Comparison of ENCODE assay signal across 1 fruit fly cellular context in the genomic region with DNA sequence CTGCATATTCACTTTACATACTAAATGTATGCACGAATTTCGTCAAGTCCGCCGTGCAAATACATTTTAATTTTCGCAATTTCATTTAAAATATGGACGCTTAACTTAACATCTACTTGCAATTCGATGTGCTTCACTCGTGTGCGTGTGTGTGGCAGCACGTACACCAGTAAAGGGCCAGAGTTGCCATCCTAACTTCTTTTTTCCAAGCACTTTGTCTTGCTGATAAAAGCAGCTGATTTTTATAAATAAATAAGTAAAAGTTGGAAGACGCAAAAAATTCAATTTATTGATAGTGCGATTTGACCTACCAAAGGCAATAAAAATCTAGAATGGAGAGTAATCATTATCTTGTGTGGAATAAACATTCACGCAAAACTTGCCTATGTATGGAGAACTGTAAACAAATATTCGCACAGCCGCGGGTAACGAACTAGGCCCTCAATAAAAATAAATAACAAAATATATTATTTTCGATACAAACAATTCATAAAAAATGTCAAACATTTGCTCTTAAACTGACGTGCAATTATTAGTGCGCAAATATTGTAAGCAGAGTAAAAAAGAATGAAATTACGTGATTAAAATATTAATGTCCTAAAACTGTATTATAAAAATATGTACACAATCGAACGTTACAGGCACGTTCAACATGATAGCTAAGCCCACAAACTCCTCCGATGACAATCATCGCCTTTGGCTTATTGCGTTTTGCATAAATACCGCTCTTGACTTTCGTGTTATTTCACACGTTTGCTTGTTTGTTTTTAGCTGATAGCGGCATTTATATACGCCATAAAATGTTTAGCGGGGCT.
TF ChIP-seq lines count a peak whose summit lies in the region.

No protein-coding gene starts in this region.

TF ChIP-seq in whole organism, embryonic, 481 proteins besides CTCF, POLR2A, EP300 and RAD21 (continued from another document and continues in another):
- peak; percentile 43 for TF ChIP-seq org-1 (GFP tag; optimal IDR thresholded peaks at IDR 0.05; lab: Kevin White, UChicago)
- no peak for TF ChIP-seq NK7.1 (GFP tag; optimal IDR thresholded peaks at IDR 0.05; lab: Kevin White, UChicago)
- peak; percentile 76 for TF ChIP-seq CG9727 (GFP tag; optimal IDR thresholded peaks at IDR 0.05; lab: Kevin White, UChicago)
- TF ChIP-seq CG1024 (GFP tag; IDR thresholded peaks at IDR 0.05; lab: Robert Waterston, UW), result no peak
- peak; percentile 2 for TF ChIP-seq CG12236 (GFP tag; optimal IDR thresholded peaks at IDR 0.05; lab: Kevin White, UChicago)
- TF ChIP-seq usp (GFP tag; optimal IDR thresholded peaks at IDR 0.05; lab: Kevin White, UChicago), result no peak
- TF ChIP-seq Meics (GFP tag; optimal IDR thresholded peaks at IDR 0.05; lab: Kevin White, UChicago), result peak; percentile 86
- TF ChIP-seq Stat92E (GFP tag; optimal IDR thresholded peaks at IDR 0.05; lab: Kevin White, UChicago), result no peak
- TF ChIP-seq B-H2 (GFP tag; optimal IDR thresholded peaks at IDR 0.05; lab: Kevin White, UChicago), result peak; percentile 66
- TF ChIP-seq caup (GFP tag; optimal IDR thresholded peaks at IDR 0.05; lab: Kevin White, UChicago; ENCODE audit: severe bottlenecking), result peak; percentile 78
- TF ChIP-seq Atf6 (GFP tag; IDR thresholded peaks at IDR 0.05; lab: Robert Waterston, UW), result peak; percentile 74
- TF ChIP-seq gsb (GFP tag; IDR thresholded peaks at IDR 0.05; lab: Robert Waterston, UW), result peak; percentile 61
- TF ChIP-seq CG14965 (GFP tag; optimal IDR thresholded peaks at IDR 0.05; lab: Kevin White, UChicago; ENCODE audit: borderline replicate concordance), result no peak
- TF ChIP-seq CG9932 (GFP tag; IDR thresholded peaks at IDR 0.05; lab: Robert Waterston, UW), result peak; percentile 81
- peak; percentile 58 for TF ChIP-seq CG14014 (GFP tag; IDR thresholded peaks at IDR 0.05; lab: Robert Waterston, UW)
- TF ChIP-seq CG2712 (tag; optimal IDR thresholded peaks at IDR 0.05; lab: Kevin White, UChicago), result peak; percentile 63
- TF ChIP-seq CG17568 (GFP tag; optimal IDR thresholded peaks at IDR 0.05; lab: Kevin White, UChicago), result peak; percentile 33
- TF ChIP-seq CG2120 (GFP tag; optimal IDR thresholded peaks at IDR 0.05; lab: Kevin White, UChicago), result peak; percentile 83
- no peak for TF ChIP-seq CHES-1-like (GFP tag; optimal IDR thresholded peaks at IDR 0.05; lab: Kevin White, UChicago)
- no peak for TF ChIP-seq HLH54F (GFP tag; optimal IDR thresholded peaks at IDR 0.05; lab: Kevin White, UChicago)
- TF ChIP-seq run (tag; optimal IDR thresholded peaks at IDR 0.05; lab: Kevin White, UChicago), result no peak
- TF ChIP-seq CG7556 (GFP tag; optimal IDR thresholded peaks at IDR 0.05; lab: Kevin White, UChicago), result peak; percentile 75
- 0 out of 3 replicates have a peak, but pooled peaks have one; percentile 16 for TF ChIP-seq zfh1 (GFP tag; IDR thresholded peaks at IDR 0.05; lab: Robert Waterston, UW)
- peak; percentile 40; the same call in 1 of the 2 replicates for TF ChIP-seq Rx (GFP tag; IDR thresholded peaks at IDR 0.05; lab: Robert Waterston, UW)
- TF ChIP-seq pfk (GFP tag; optimal IDR thresholded peaks at IDR 0.05; lab: Kevin White, UChicago), result no peak
- TF ChIP-seq CG10366 (GFP tag; IDR thresholded peaks at IDR 0.05; lab: Robert Waterston, UW), result peak; percentile 67
- TF ChIP-seq lbe (GFP tag; optimal IDR thresholded peaks at IDR 0.05; lab: Kevin White, UChicago), result peak; percentile 20
- peak; percentile 28 for TF ChIP-seq CG30431 (GFP tag; optimal IDR thresholded peaks at IDR 0.05; lab: Kevin White, UChicago)
- no peak for TF ChIP-seq sc (optimal IDR thresholded peaks at IDR 0.05; lab: Kevin White, UChicago)
- peak; percentile 12 for TF ChIP-seq sc (GFP tag; optimal IDR thresholded peaks at IDR 0.05; lab: Kevin White, UChicago)
- TF ChIP-seq CG17385 (GFP tag; optimal IDR thresholded peaks at IDR 0.05; lab: Kevin White, UChicago), result peak; percentile 80
- TF ChIP-seq esg (GFP tag; conservative IDR thresholded peaks at IDR 0.05; lab: Robert Waterston, UW), result peak; percentile 75
- no peak for TF ChIP-seq Hey (tag; optimal IDR thresholded peaks at IDR 0.05; lab: Kevin White, UChicago)
- TF ChIP-seq tup (GFP tag; optimal IDR thresholded peaks at IDR 0.05; lab: Kevin White, UChicago), result peak; percentile 27
- peak; percentile 86 for TF ChIP-seq so (GFP tag; IDR thresholded peaks at IDR 0.05; lab: Robert Waterston, UW)
- TF ChIP-seq CG4820 (GFP tag; optimal IDR thresholded peaks at IDR 0.05; lab: Kevin White, UChicago), result peak; percentile 33
- 0 out of 2 replicates have a peak, but pooled peaks have one; percentile 10 for TF ChIP-seq cas (GFP tag; IDR thresholded peaks at IDR 0.05; lab: Robert Waterston, UW)
- TF ChIP-seq CG1647 (GFP tag; optimal IDR thresholded peaks at IDR 0.05; lab: Kevin White, UChicago), result no peak
- peak; percentile 63 for TF ChIP-seq Hmx (GFP tag; optimal IDR thresholded peaks at IDR 0.05; lab: Kevin White, UChicago)
- 0 out of 2 replicates have a peak, but pooled peaks have one; percentile 6 for TF ChIP-seq Poxn (GFP tag; IDR thresholded peaks at IDR 0.05; lab: Robert Waterston, UW)
- no peak for TF ChIP-seq dm (GFP tag; optimal IDR thresholded peaks at IDR 0.05; lab: Kevin White, UChicago)
- peak; percentile 71 for TF ChIP-seq Aef1 (GFP tag; IDR thresholded peaks at IDR 0.05; lab: Robert Waterston, UW)
- peak; percentile 81 for TF ChIP-seq sug (tag; optimal IDR thresholded peaks at IDR 0.05; lab: Kevin White, UChicago)
- no peak for TF ChIP-seq CG3726 (GFP tag; IDR thresholded peaks at IDR 0.05; lab: Robert Waterston, UW)
- no peak for TF ChIP-seq CG31365 (tag; optimal IDR thresholded peaks at IDR 0.05; lab: Kevin White, UChicago)
- peak; percentile 65 for TF ChIP-seq ind (GFP tag; optimal IDR thresholded peaks at IDR 0.05; lab: Kevin White, UChicago)
- no peak for TF ChIP-seq CG6791 (GFP tag; IDR thresholded peaks at IDR 0.05; lab: Robert Waterston, UW; ENCODE audit: partially characterized antibody)
- TF ChIP-seq CG14860 (GFP tag; IDR thresholded peaks at IDR 0.05; lab: Robert Waterston, UW; ENCODE audit: partially characterized antibody), result no peak
- TF ChIP-seq CG6683 (GFP tag; optimal IDR thresholded peaks at IDR 0.05; lab: Kevin White, UChicago), result peak; percentile 6
- TF ChIP-seq zfh2 (GFP tag; optimal IDR thresholded peaks at IDR 0.05; lab: Kevin White, UChicago), result peak; percentile 60
- no peak for TF ChIP-seq hbn (GFP tag; IDR thresholded peaks at IDR 0.05; lab: Robert Waterston, UW; ENCODE audit: partially characterized antibody)
- peak in 1 of 2 experiments; percentile 4 for TF ChIP-seq Pdp1 (GFP tag; optimal IDR thresholded peaks at IDR 0.05; lab: Kevin White, UChicago)
- TF ChIP-seq CG32772 (GFP tag; IDR thresholded peaks at IDR 0.05; lab: Robert Waterston, UW), result peak; percentile 66
- TF ChIP-seq ap (GFP tag; IDR thresholded peaks at IDR 0.05; lab: Robert Waterston, UW), result no peak
- peak; percentile 44 for TF ChIP-seq CG1602 (GFP tag; optimal IDR thresholded peaks at IDR 0.05; lab: Kevin White, UChicago)
- TF ChIP-seq CG15269 (tag; optimal IDR thresholded peaks at IDR 0.05; lab: Kevin White, UChicago), result peak; percentile 83
- TF ChIP-seq Dll (GFP tag; IDR thresholded peaks at IDR 0.05; lab: Robert Waterston, UW; ENCODE audit: partially characterized antibody), result peak; percentile 31; the same call in 1 of the 4 replicates
- TF ChIP-seq ewg (GFP tag; optimal IDR thresholded peaks at IDR 0.05; lab: Kevin White, UChicago), result peak; percentile 25
- no peak for TF ChIP-seq sr (GFP tag; IDR thresholded peaks at IDR 0.05; lab: Robert Waterston, UW)
- TF ChIP-seq CG17912 (GFP tag; optimal IDR thresholded peaks at IDR 0.05; lab: Kevin White, UChicago), result no peak
- TF ChIP-seq CG6254 (GFP tag; optimal IDR thresholded peaks at IDR 0.05; lab: Kevin White, UChicago), result peak; percentile 50
- TF ChIP-seq trh (GFP tag; optimal IDR thresholded peaks at IDR 0.05; lab: Kevin White, UChicago), result no peak
- TF ChIP-seq CG6654 (GFP tag; optimal IDR thresholded peaks at IDR 0.05; lab: Kevin White, UChicago), result peak; percentile 5
- TF ChIP-seq danr (GFP tag; IDR thresholded peaks at IDR 0.05; lab: Robert Waterston, UW), result no peak
- no peak for TF ChIP-seq Neu2 (GFP tag; optimal IDR thresholded peaks at IDR 0.05; lab: Kevin White, UChicago; ENCODE audit: borderline replicate concordance)
- TF ChIP-seq wdn (GFP tag; IDR thresholded peaks at IDR 0.05; lab: Robert Waterston, UW), result peak; percentile 53; the same call in 1 of the 2 replicates
- peak; percentile 56 for TF ChIP-seq CG11695 (GFP tag; IDR thresholded peaks at IDR 0.05; lab: Robert Waterston, UW)
- TF ChIP-seq CG5180 (GFP tag; optimal IDR thresholded peaks at IDR 0.05; lab: Kevin White, UChicago), result peak; percentile 60
- peak; percentile 72 for TF ChIP-seq dmrt99B (tag; optimal IDR thresholded peaks at IDR 0.05; lab: Kevin White, UChicago)
- no peak for TF ChIP-seq Dip2 (GFP tag; IDR thresholded peaks at IDR 0.05; lab: Robert Waterston, UW)
- TF ChIP-seq CG10209 (GFP tag; optimal IDR thresholded peaks at IDR 0.05; lab: Kevin White, UChicago), result peak; percentile 71
- peak; percentile 37 for TF ChIP-seq Lhr (GFP tag; optimal IDR thresholded peaks at IDR 0.05; lab: Kevin White, UChicago)
- peak; percentile 78 for TF ChIP-seq CG6765 (GFP tag; optimal IDR thresholded peaks at IDR 0.05; lab: Kevin White, UChicago)
- TF ChIP-seq H2.0 (GFP tag; IDR thresholded peaks at IDR 0.05; lab: Robert Waterston, UW), result no peak
- TF ChIP-seq CG4707 (GFP tag; optimal IDR thresholded peaks at IDR 0.05; lab: Kevin White, UChicago), result peak; percentile 13
- TF ChIP-seq pum (GFP tag; optimal IDR thresholded peaks at IDR 0.05; lab: Kevin White, UChicago), result no peak
- peak; percentile 68 for TF ChIP-seq CG9215 (GFP tag; IDR thresholded peaks at IDR 0.05; lab: Robert Waterston, UW)
- TF ChIP-seq Dbx (GFP tag; IDR thresholded peaks at IDR 0.05; lab: Robert Waterston, UW), result no peak
- no peak for TF ChIP-seq eyg (GFP tag; optimal IDR thresholded peaks at IDR 0.05; lab: Kevin White, UChicago)
- TF ChIP-seq GATAe (GFP tag; conservative IDR thresholded peaks at IDR 0.05; lab: Robert Waterston, UW), result no peak
- no peak for TF ChIP-seq btn (GFP tag; optimal IDR thresholded peaks at IDR 0.05; lab: Kevin White, UChicago)
- no peak for TF ChIP-seq emc (GFP tag; optimal IDR thresholded peaks at IDR 0.05; lab: Kevin White, UChicago)
- peak; percentile 34 for TF ChIP-seq nmo (GFP tag; optimal IDR thresholded peaks at IDR 0.05; lab: Kevin White, UChicago)
- peak; percentile 72 for TF ChIP-seq mirr (GFP tag; optimal IDR thresholded peaks at IDR 0.05; lab: Kevin White, UChicago)
- TF ChIP-seq slp2 (GFP tag; optimal IDR thresholded peaks at IDR 0.05; lab: Kevin White, UChicago), result no peak
- TF ChIP-seq CG11723 (GFP tag; optimal IDR thresholded peaks at IDR 0.05; lab: Kevin White, UChicago), result peak; percentile 52
- peak; percentile 12 for TF ChIP-seq disco-r (GFP tag; optimal IDR thresholded peaks at IDR 0.05; lab: Kevin White, UChicago)
- no peak for TF ChIP-seq ERR (GFP tag; optimal IDR thresholded peaks at IDR 0.05; lab: Kevin White, UChicago)
- no peak for TF ChIP-seq ato (GFP tag; IDR thresholded peaks at IDR 0.05; lab: Robert Waterston, UW; ENCODE audit: partially characterized antibody)
- no peak for TF ChIP-seq MTF-1 (GFP tag; optimal IDR thresholded peaks at IDR 0.05; lab: Kevin White, UChicago; ENCODE audit: borderline replicate concordance)
- TF ChIP-seq Lim3 (GFP tag; IDR thresholded peaks at IDR 0.05; lab: Robert Waterston, UW), result no peak
- TF ChIP-seq Taf1 (GFP tag; IDR thresholded peaks at IDR 0.05; lab: Robert Waterston, UW), result no peak
- TF ChIP-seq CG5245 (GFP tag; optimal IDR thresholded peaks at IDR 0.05; lab: Kevin White, UChicago), result no peak
- TF ChIP-seq chif (GFP tag; optimal IDR thresholded peaks at IDR 0.05; lab: Kevin White, UChicago), result no peak
- no peak for TF ChIP-seq CG5953 (GFP tag; IDR thresholded peaks at IDR 0.05; lab: Robert Waterston, UW)
- TF ChIP-seq NC2β (GFP tag; optimal IDR thresholded peaks at IDR 0.05; lab: Kevin White, UChicago), result peak; percentile 1
- TF ChIP-seq CG31388 (GFP tag; optimal IDR thresholded peaks at IDR 0.05; lab: Kevin White, UChicago), result no peak
- TF ChIP-seq pb (GFP tag; optimal IDR thresholded peaks at IDR 0.05; lab: Kevin White, UChicago), result no peak
- peak; percentile 78 for TF ChIP-seq CG11504 (tag; optimal IDR thresholded peaks at IDR 0.05; lab: Kevin White, UChicago)
- no peak for TF ChIP-seq HLH4C (GFP tag; IDR thresholded peaks at IDR 0.05; lab: Robert Waterston, UW; ENCODE audit: partially characterized antibody)
- TF ChIP-seq B-H1 (GFP tag; IDR thresholded peaks at IDR 0.05; lab: Robert Waterston, UW), result no peak
- TF ChIP-seq schlank (tag; optimal IDR thresholded peaks at IDR 0.05; lab: Kevin White, UChicago), result peak; percentile 37
- TF ChIP-seq CG10431 (GFP tag; optimal IDR thresholded peaks at IDR 0.05; lab: Kevin White, UChicago), result no peak
- no peak for TF ChIP-seq her (GFP tag; optimal IDR thresholded peaks at IDR 0.05; lab: Kevin White, UChicago)
- no peak for TF ChIP-seq CG2875 (GFP tag; optimal IDR thresholded peaks at IDR 0.05; lab: Kevin White, UChicago)
- TF ChIP-seq Lpt (GFP tag; optimal IDR thresholded peaks at IDR 0.05; lab: Kevin White, UChicago), result no peak
- no peak for TF ChIP-seq CG17186 (GFP tag; optimal IDR thresholded peaks at IDR 0.05; lab: Kevin White, UChicago)
- no peak for TF ChIP-seq CG11093 (GFP tag; IDR thresholded peaks at IDR 0.05; lab: Robert Waterston, UW)
- peak; percentile 10 for TF ChIP-seq MESR4 (GFP tag; optimal IDR thresholded peaks at IDR 0.05; lab: Kevin White, UChicago)
- peak; percentile 59 for TF ChIP-seq CG15514 (GFP tag; optimal IDR thresholded peaks at IDR 0.05; lab: Kevin White, UChicago)
- peak; percentile 77 for TF ChIP-seq az2 (GFP tag; optimal IDR thresholded peaks at IDR 0.05; lab: Kevin White, UChicago)
- TF ChIP-seq Oaz (GFP tag; IDR thresholded peaks at IDR 0.05; lab: Robert Waterston, UW), result peak; percentile 50
- no peak for TF ChIP-seq D (optimal IDR thresholded peaks at IDR 0.05; lab: Kevin White, UChicago)
- TF ChIP-seq D (GFP tag; optimal IDR thresholded peaks at IDR 0.05; lab: Kevin White, UChicago), result peak; percentile 31
- no peak for TF ChIP-seq fu2 (GFP tag; optimal IDR thresholded peaks at IDR 0.05; lab: Kevin White, UChicago)
- peak; percentile 69 for TF ChIP-seq Fer1 (GFP tag; optimal IDR thresholded peaks at IDR 0.05; lab: Kevin White, UChicago)
- peak; percentile 55 for TF ChIP-seq scrt (GFP tag; optimal IDR thresholded peaks at IDR 0.05; lab: Kevin White, UChicago)
- TF ChIP-seq gfzf (GFP tag; optimal IDR thresholded peaks at IDR 0.05; lab: Kevin White, UChicago), result no peak
- peak; percentile 80 for TF ChIP-seq CG1233 (GFP tag; optimal IDR thresholded peaks at IDR 0.05; lab: Kevin White, UChicago)
- no peak for TF ChIP-seq CG8944 (GFP tag; optimal IDR thresholded peaks at IDR 0.05; lab: Kevin White, UChicago)
- 0 out of 3 replicates have a peak, but pooled peaks have one; percentile 30 for TF ChIP-seq H15 (GFP tag; IDR thresholded peaks at IDR 0.05; lab: Robert Waterston, UW)
- TF ChIP-seq Max (GFP tag; optimal IDR thresholded peaks at IDR 0.05; lab: Kevin White, UChicago), result peak; percentile 47
